Worm (Caenorhabditis elegans): ENCODE results near the gene dpm-3.
A peak's percentile ranks its signal among the peaks of the same experiment; 100 is the strongest.

dpm-3 gene

ce11 chrIV:12371879-12372278 lies 19.5 kb upstream of the dpm-3 start, which contains the start of gene wdr-46:
Gene wdr-46 (plus strand): TSS chrIV:12372253.
- TF ChIP-seq cog-1 (tag; optimal IDR thresholded peaks at IDR 0.05) (peak; percentile 40), ztf-23 (GFP tag; IDR thresholded peaks at IDR 0.05) (no peak), flt-1 (GFP tag; IDR thresholded peaks at IDR 0.05) (0 out of 2 replicates have a peak, but pooled peaks have one; percentile 71)

- TF ChIP-seq klf-2 (GFP tag; conservative IDR thresholded peaks at IDR 0.05): no peak
These were observed 15.4 kb upstream of the dpm-3 start, which contains the start of gene atz-1 for ce11 chrIV:12376021-12376420. Gene atz-1 (minus strand): TSS chrIV:12376121.

- TF ChIP-seq T22C8.4 (GFP tag; IDR thresholded peaks at IDR 0.05) (no peak), flt-1 (GFP tag; IDR thresholded peaks at IDR 0.05) (no peak), klf-2 (GFP tag; conservative IDR thresholded peaks at IDR 0.05) (no peak), ztf-29 (GFP tag; IDR thresholded peaks at IDR 0.05) (no peak), ref-1 (GFP tag; conservative IDR thresholded peaks at IDR 0.05) (no peak), tab-1 (GFP tag; IDR thresholded peaks at IDR 0.05) (no peak), med-1 (GFP tag; optimal IDR thresholded peaks at IDR 0.05; ENCODE audit: insufficient read depth) (no peak), ztf-23 (GFP tag; IDR thresholded peaks at IDR 0.05) (no peak), cog-1 (tag; optimal IDR thresholded peaks at IDR 0.05) (no peak)
These were observed 12.5 kb upstream of the dpm-3 start for ce11 chrIV:12378919-12379318.

- TF ChIP-seq ztf-29 (GFP tag; IDR thresholded peaks at IDR 0.05) (no peak), tab-1 (GFP tag; IDR thresholded peaks at IDR 0.05) (no peak), ref-1 (GFP tag; conservative IDR thresholded peaks at IDR 0.05) (no peak), T22C8.4 (GFP tag; IDR thresholded peaks at IDR 0.05) (no peak), cog-1 (tag; optimal IDR thresholded peaks at IDR 0.05) (no peak), flt-1 (GFP tag; IDR thresholded peaks at IDR 0.05) (no peak), klf-2 (GFP tag; conservative IDR thresholded peaks at IDR 0.05) (no peak), med-1 (GFP tag; optimal IDR thresholded peaks at IDR 0.05; ENCODE audit: insufficient read depth) (no peak), ztf-23 (GFP tag; IDR thresholded peaks at IDR 0.05) (no peak)
These were observed 11.6 kb upstream of the dpm-3 start, which contains the start of gene thn-1 for ce11 chrIV:12379784-12380183. Gene thn-1 (plus strand): TSS chrIV:12380084.

- TF ChIP-seq klf-2 (GFP tag; conservative IDR thresholded peaks at IDR 0.05) (no peak), med-1 (GFP tag; optimal IDR thresholded peaks at IDR 0.05; ENCODE audit: insufficient read depth) (no peak), tab-1 (GFP tag; IDR thresholded peaks at IDR 0.05) (no peak), T22C8.4 (GFP tag; IDR thresholded peaks at IDR 0.05) (no peak), cog-1 (tag; optimal IDR thresholded peaks at IDR 0.05) (no peak), flt-1 (GFP tag; IDR thresholded peaks at IDR 0.05) (no peak), ztf-23 (GFP tag; IDR thresholded peaks at IDR 0.05) (no peak), ztf-29 (GFP tag; IDR thresholded peaks at IDR 0.05) (no peak), ref-1 (GFP tag; conservative IDR thresholded peaks at IDR 0.05) (no peak)
These were observed 8.5 kb upstream of the dpm-3 start, which contains the start of gene thn-2 for ce11 chrIV:12382864-12383263. Gene thn-2 (plus strand): TSS chrIV:12383170.

- no peak for TF ChIP-seq T22C8.4 (GFP tag; IDR thresholded peaks at IDR 0.05)
- no peak for TF ChIP-seq ztf-29 (GFP tag; IDR thresholded peaks at IDR 0.05)
- no peak for TF ChIP-seq ref-1 (GFP tag; conservative IDR thresholded peaks at IDR 0.05)
These were observed 6.3 kb upstream of the dpm-3 start, which contains the start of gene F28D1.6 for ce11 chrIV:12385061-12385460. Gene F28D1.6 (minus strand): TSS chrIV:12385161.

ce11 chrIV:12389951-12390350 lies 1.4 kb upstream of the dpm-3 start, which contains the start of gene spe-45:
Gene spe-45 (minus strand): TSS chrIV:12390095.
- no peak for TF ChIP-seq cog-1 (tag; optimal IDR thresholded peaks at IDR 0.05)
- TF ChIP-seq T22C8.4 (GFP tag; IDR thresholded peaks at IDR 0.05): no peak
- no peak for TF ChIP-seq ref-1 (GFP tag; conservative IDR thresholded peaks at IDR 0.05)
- TF ChIP-seq flt-1 (GFP tag; IDR thresholded peaks at IDR 0.05): no peak
- TF ChIP-seq ztf-29 (GFP tag; IDR thresholded peaks at IDR 0.05): no peak
- TF ChIP-seq tab-1 (GFP tag; IDR thresholded peaks at IDR 0.05): no peak
- TF ChIP-seq med-1 (GFP tag; optimal IDR thresholded peaks at IDR 0.05; ENCODE audit: insufficient read depth): no peak
- TF ChIP-seq ztf-23 (GFP tag; IDR thresholded peaks at IDR 0.05): no peak
- no peak for TF ChIP-seq klf-2 (GFP tag; conservative IDR thresholded peaks at IDR 0.05)

ce11 chrIV:12396645-12397258 lies 5.4 kb downstream of the dpm-3 start:
- no peak for TF ChIP-seq med-1 (GFP tag; optimal IDR thresholded peaks at IDR 0.05; ENCODE audit: insufficient read depth)
- no peak for TF ChIP-seq cog-1 (tag; optimal IDR thresholded peaks at IDR 0.05)
- TF ChIP-seq T22C8.4 (GFP tag; IDR thresholded peaks at IDR 0.05): no peak
- TF ChIP-seq ref-1 (GFP tag; conservative IDR thresholded peaks at IDR 0.05): no peak
- TF ChIP-seq klf-2 (GFP tag; conservative IDR thresholded peaks at IDR 0.05): no peak
- TF ChIP-seq tab-1 (GFP tag; IDR thresholded peaks at IDR 0.05): no peak
- TF ChIP-seq ztf-23 (GFP tag; IDR thresholded peaks at IDR 0.05): no peak
- TF ChIP-seq ztf-29 (GFP tag; IDR thresholded peaks at IDR 0.05): no peak
- TF ChIP-seq flt-1 (GFP tag; IDR thresholded peaks at IDR 0.05): no peak

- TF ChIP-seq tab-1 (GFP tag; IDR thresholded peaks at IDR 0.05) (no peak), flt-1 (GFP tag; IDR thresholded peaks at IDR 0.05) (no peak), ztf-23 (GFP tag; IDR thresholded peaks at IDR 0.05) (no peak), T22C8.4 (GFP tag; IDR thresholded peaks at IDR 0.05) (no peak), med-1 (GFP tag; optimal IDR thresholded peaks at IDR 0.05; ENCODE audit: insufficient read depth) (no peak), klf-2 (GFP tag; conservative IDR thresholded peaks at IDR 0.05) (no peak), ztf-29 (GFP tag; IDR thresholded peaks at IDR 0.05) (no peak), ref-1 (GFP tag; conservative IDR thresholded peaks at IDR 0.05) (no peak), cog-1 (tag; optimal IDR thresholded peaks at IDR 0.05) (no peak)
These were observed 7.0 kb downstream of the dpm-3 start, which contains the start of gene acs-20 for ce11 chrIV:12398437-12398836. Gene acs-20 (minus strand): TSS chrIV:12398706.

ce11 chrIV:12399983-12400382 lies 8.6 kb downstream of the dpm-3 start:
- TF ChIP-seq med-1 (GFP tag; optimal IDR thresholded peaks at IDR 0.05; ENCODE audit: insufficient read depth) (no peak), ztf-23 (GFP tag; IDR thresholded peaks at IDR 0.05) (no peak), tab-1 (GFP tag; IDR thresholded peaks at IDR 0.05) (no peak), flt-1 (GFP tag; IDR thresholded peaks at IDR 0.05) (no peak), T22C8.4 (GFP tag; IDR thresholded peaks at IDR 0.05) (no peak), klf-2 (GFP tag; conservative IDR thresholded peaks at IDR 0.05) (no peak), ref-1 (GFP tag; conservative IDR thresholded peaks at IDR 0.05) (no peak), cog-1 (tag; optimal IDR thresholded peaks at IDR 0.05) (no peak), ztf-29 (GFP tag; IDR thresholded peaks at IDR 0.05) (no peak)
